Worm (Caenorhabditis elegans): ENCODE measurements around the gene C26B9.2.

DNA sequence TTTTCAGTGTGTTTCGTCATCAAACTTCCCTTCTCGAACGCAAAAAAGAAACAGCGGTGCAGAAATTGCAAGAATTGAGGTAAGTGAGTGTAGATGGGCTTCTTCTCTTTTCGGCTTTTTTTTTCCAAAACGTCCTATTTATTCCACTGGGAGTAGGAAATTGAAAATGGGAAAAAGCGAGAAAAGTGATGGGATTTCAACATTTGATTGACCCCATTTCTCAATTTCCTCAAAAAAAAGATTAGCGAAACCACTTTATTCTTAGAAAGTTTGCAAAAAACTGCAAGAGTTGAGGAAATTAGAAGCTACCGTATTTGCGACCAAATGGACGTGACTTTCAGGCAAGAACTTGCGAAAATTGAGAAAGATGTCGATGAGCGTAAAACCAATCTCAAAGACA lies 36.5 kb upstream of the C26B9.2 start, which contains the start of gene ags-3:
- TF ChIP-seq egl-27 (tag; optimal IDR thresholded peaks at IDR 0.05) = no peak
- TF ChIP-seq ZK546.5 (tag; optimal IDR thresholded peaks at IDR 0.05) = no peak
- TF ChIP-seq nhr-237 (tag; optimal IDR thresholded peaks at IDR 0.05) = no peak
- no peak for TF ChIP-seq R02D3.7 (tag; optimal IDR thresholded peaks at IDR 0.05)
- no peak for TF ChIP-seq elt-1 (tag; optimal IDR thresholded peaks at IDR 0.05)

All from whole organism, L3 larva.